Fruit fly (Drosophila melanogaster): ENCODE results near the gene HGTX.
A peak's percentile ranks its signal among the peaks of the same experiment; 100 is the strongest.

The HGTX gene

DNA sequence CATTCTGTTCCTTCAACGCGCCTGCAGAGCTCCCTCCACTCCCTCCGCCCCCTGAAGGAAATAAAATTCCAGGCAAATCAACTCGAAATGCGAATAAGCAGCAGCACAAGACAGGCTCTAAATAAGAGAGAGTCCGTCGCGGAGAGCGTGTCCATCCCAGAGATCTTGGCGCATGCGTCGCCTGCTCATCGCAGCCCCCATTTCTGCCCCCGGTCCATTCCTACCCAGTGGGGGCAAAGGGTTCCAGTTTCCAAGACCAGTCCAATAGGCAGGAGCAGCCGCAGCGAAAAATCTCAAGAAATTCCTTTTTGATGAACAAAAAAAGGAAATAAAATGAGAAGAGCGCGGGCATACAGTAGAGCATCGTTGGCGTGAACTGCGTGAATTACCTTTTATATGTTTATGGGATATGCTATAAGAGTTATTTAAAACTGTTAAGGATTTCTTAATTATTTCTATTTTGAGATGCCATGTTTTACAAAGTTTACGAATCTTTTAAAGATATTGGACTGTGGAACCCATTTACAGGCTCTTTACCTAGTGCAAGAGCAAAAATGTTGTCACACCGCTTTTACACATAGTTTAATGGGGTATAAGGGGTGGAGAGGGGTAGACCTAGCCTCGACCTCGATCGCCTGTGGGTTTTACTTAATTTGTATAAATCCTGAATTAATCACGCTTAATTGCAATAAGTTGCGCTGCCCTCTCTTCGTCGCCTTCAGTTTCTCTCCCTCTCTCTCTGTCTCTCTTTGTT, 34.9 kb upstream of the HGTX start (continued):
- TF ChIP-seq CG9437 (GFP tag; optimal IDR thresholded peaks at IDR 0.05) (no peak), so (GFP tag; IDR thresholded peaks at IDR 0.05) (no peak), az2 (GFP tag; optimal IDR thresholded peaks at IDR 0.05) (peak; percentile 23), Trl (optimal IDR thresholded peaks at IDR 0.05) (peak in 1 of 2 experiments; percentile 68), Trl (GFP tag; optimal IDR thresholded peaks at IDR 0.05) (no peak), HLH4C (GFP tag; IDR thresholded peaks at IDR 0.05; ENCODE audit: partially characterized antibody) (0 out of 3 replicates have a peak, but pooled peaks have one; percentile 13), CG5953 (GFP tag; IDR thresholded peaks at IDR 0.05) (peak; percentile 22; the same call in 1 of the 2 replicates), CG9609 (GFP tag; optimal IDR thresholded peaks at IDR 0.05) (no peak), Hmx (GFP tag; optimal IDR thresholded peaks at IDR 0.05) (no peak), pb (GFP tag; optimal IDR thresholded peaks at IDR 0.05) (peak; percentile 21), CG17612 (GFP tag; IDR thresholded peaks at IDR 0.05) (no peak), CG15514 (GFP tag; optimal IDR thresholded peaks at IDR 0.05) (no peak), CG17359 (tag; optimal IDR thresholded peaks at IDR 0.05) (peak; percentile 27), BEAF-32 (GFP tag; optimal IDR thresholded peaks at IDR 0.05) (no peak), CG31441 (GFP tag; IDR thresholded peaks at IDR 0.05) (0 out of 2 replicates have a peak, but pooled peaks have one; percentile 39), dysf (GFP tag; IDR thresholded peaks at IDR 0.05) (peak; percentile 43; the same call in 1 of the 3 replicates), shn (GFP tag; optimal IDR thresholded peaks at IDR 0.05) (no peak), CG32532 (GFP tag; IDR thresholded peaks at IDR 0.05) (0 out of 2 replicates have a peak, but pooled peaks have one; percentile 19), bsh (GFP tag; optimal IDR thresholded peaks at IDR 0.05) (peak; percentile 53 to 89), Usf (GFP tag; optimal IDR thresholded peaks at IDR 0.05) (no peak), fd96Cb (tag; optimal IDR thresholded peaks at IDR 0.05) (peak; percentile 46), Ets65A (GFP tag) (peak; percentile 21), CG14667 (GFP tag; IDR thresholded peaks at IDR 0.05) (peak; percentile 16; the same call in 1 of the 2 replicates), amos (GFP tag; IDR thresholded peaks at IDR 0.05; ENCODE audit: partially characterized antibody) (no peak), CG33213 (GFP tag; optimal IDR thresholded peaks at IDR 0.05) (peak; percentile 27), CG18764 (GFP tag; optimal IDR thresholded peaks at IDR 0.05) (no peak), ranshi (GFP tag; IDR thresholded peaks at IDR 0.05) (peak; percentile 47), yki (optimal IDR thresholded peaks at IDR 0.05) (peak; percentile 24), zen (tag; optimal IDR thresholded peaks at IDR 0.05) (peak; percentile 3), run (tag; optimal IDR thresholded peaks at IDR 0.05) (no peak), CG10565 (GFP tag; optimal IDR thresholded peaks at IDR 0.05) (no peak), zf30C (GFP tag; optimal IDR thresholded peaks at IDR 0.05) (no peak), B-H1 (GFP tag; IDR thresholded peaks at IDR 0.05) (no peak), CG11723 (GFP tag; optimal IDR thresholded peaks at IDR 0.05) (no peak), Atf6 (GFP tag; IDR thresholded peaks at IDR 0.05) (0 out of 2 replicates have a peak, but pooled peaks have one; percentile 24), Chrac-16 (GFP tag; optimal IDR thresholded peaks at IDR 0.05) (peak; percentile 9), slbo (GFP tag; IDR thresholded peaks at IDR 0.05) (peak; percentile 37; the same call in 1 of the 2 replicates), pzg (GFP tag; optimal IDR thresholded peaks at IDR 0.05) (no peak), ken (GFP tag; IDR thresholded peaks at IDR 0.05) (peak; percentile 40; the same call in 1 of the 3 replicates), Kr (GFP tag; optimal IDR thresholded peaks at IDR 0.05) (no peak), CG34224 (GFP tag; IDR thresholded peaks at IDR 0.05; ENCODE audit: partially characterized antibody) (no peak), Blimp-1 (GFP tag; optimal IDR thresholded peaks at IDR 0.05) (peak; percentile 33), emc (GFP tag; optimal IDR thresholded peaks at IDR 0.05) (no peak), tup (GFP tag; optimal IDR thresholded peaks at IDR 0.05) (peak; percentile 33), hb (GFP tag; IDR thresholded peaks at IDR 0.05; ENCODE audit: partially characterized antibody) (no peak), Asciz (GFP tag; optimal IDR thresholded peaks at IDR 0.05) (no peak), CTCF (GFP tag; optimal IDR thresholded peaks at IDR 0.05) (no peak), HmgZ (tag; optimal IDR thresholded peaks at IDR 0.05) (no peak), jing (GFP tag; optimal IDR thresholded peaks at IDR 0.05) (no peak), ab (GFP tag; optimal IDR thresholded peaks at IDR 0.05) (no peak)
